Fruit fly (Drosophila melanogaster): ENCODE results near the gene Fad2.

Gene Fad2

DNA sequence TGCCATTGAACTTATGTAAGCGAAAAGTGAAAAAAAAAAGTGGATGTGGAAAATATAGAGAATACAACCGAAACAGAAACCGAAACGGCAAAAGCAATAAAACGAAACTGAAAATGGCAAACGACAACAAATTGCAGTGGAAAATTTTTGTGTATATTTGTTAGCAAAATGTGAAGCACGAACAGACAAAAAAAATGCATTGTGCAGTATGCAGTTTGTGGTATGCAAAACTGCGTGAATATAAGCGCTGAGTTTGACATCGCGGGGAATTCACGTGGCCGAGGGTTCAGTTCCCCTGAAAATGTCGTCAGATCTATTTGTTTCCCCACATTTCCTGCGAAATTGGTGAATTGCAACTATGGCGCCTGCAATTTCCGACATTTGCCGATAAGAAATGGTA, 20.3 kb downstream of the Fad2 start:
- no peak for TF ChIP-seq pan (optimal IDR thresholded peaks at IDR 0.05)
- TF ChIP-seq pan (GFP tag; optimal IDR thresholded peaks at IDR 0.05 in 1 of 2, IDR thresholded peaks at IDR 0.05 in 1 of 2) = no peak
- TF ChIP-seq Hr39 (optimal IDR thresholded peaks at IDR 0.05) = no peak
- no peak for TF ChIP-seq insv (GFP tag; optimal IDR thresholded peaks at IDR 0.05)
- no peak for TF ChIP-seq HLH4C (GFP tag; IDR thresholded peaks at IDR 0.05; ENCODE audit: partially characterized antibody)
- no peak for TF ChIP-seq CG2120 (GFP tag; optimal IDR thresholded peaks at IDR 0.05)
- no peak for TF ChIP-seq CG34376 (GFP tag; optimal IDR thresholded peaks at IDR 0.05)
- TF ChIP-seq D19B (GFP tag; optimal IDR thresholded peaks at IDR 0.05) = no peak
- no peak for TF ChIP-seq maf-S (GFP tag; optimal IDR thresholded peaks at IDR 0.05)

DNA sequence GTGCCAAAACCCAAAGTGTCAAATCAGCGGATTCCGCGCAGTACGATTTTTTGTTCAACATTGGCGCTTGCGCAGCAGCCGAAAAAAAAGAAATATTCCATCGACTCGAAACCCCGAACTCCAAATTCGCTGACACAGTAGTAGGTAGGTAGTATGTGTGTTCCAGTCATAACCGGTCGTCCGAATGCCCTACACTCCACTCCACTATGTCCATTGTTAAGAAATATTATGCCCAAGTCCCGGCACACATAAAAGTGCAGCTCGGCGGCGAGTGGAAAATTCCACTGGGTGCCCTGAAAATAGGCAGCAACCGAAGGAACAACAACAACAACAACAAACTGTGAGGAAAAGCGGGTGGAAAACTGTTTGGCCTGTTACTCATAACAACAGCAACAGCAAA, 21.7 kb downstream of the Fad2 start:
- TF ChIP-seq vnd (GFP tag; IDR thresholded peaks at IDR 0.05; ENCODE audit: partially characterized antibody) = 0 out of 3 replicates have a peak, but pooled peaks have one; percentile 24
- peak; percentile 79 for TF ChIP-seq D19A (tag; optimal IDR thresholded peaks at IDR 0.05)
- peak; percentile 54 for TF ChIP-seq Ets65A (GFP tag)
- peak; percentile 68 for TF ChIP-seq nerfin-1 (tag; optimal IDR thresholded peaks at IDR 0.05)
- TF ChIP-seq CG4360 (GFP tag; IDR thresholded peaks at IDR 0.05) = peak; percentile 96
- TF ChIP-seq pros (GFP tag; optimal IDR thresholded peaks at IDR 0.05) = peak; percentile 83
- TF ChIP-seq CG11504 (tag; optimal IDR thresholded peaks at IDR 0.05) = peak; percentile 3
- no peak for TF ChIP-seq CG1603 (tag; optimal IDR thresholded peaks at IDR 0.05)
- TF ChIP-seq chn (GFP tag; optimal IDR thresholded peaks at IDR 0.05) = peak; percentile 16
- no peak for TF ChIP-seq CG12942 (GFP tag; optimal IDR thresholded peaks at IDR 0.05)
- no peak for TF ChIP-seq pan (optimal IDR thresholded peaks at IDR 0.05)
- peak in 1 of 2 experiments; percentile 31 for TF ChIP-seq pan (GFP tag; optimal IDR thresholded peaks at IDR 0.05 in 1 of 2, IDR thresholded peaks at IDR 0.05 in 1 of 2)
- no peak for TF ChIP-seq GATAe (GFP tag; conservative IDR thresholded peaks at IDR 0.05)
- TF ChIP-seq Ssrp (tag; optimal IDR thresholded peaks at IDR 0.05) = no peak
- TF ChIP-seq kni (GFP tag; optimal IDR thresholded peaks at IDR 0.05) = peak; percentile 64
- TF ChIP-seq CG10274 (GFP tag; optimal IDR thresholded peaks at IDR 0.05) = peak; percentile 97
- TF ChIP-seq CG33557 (GFP tag; optimal IDR thresholded peaks at IDR 0.05) = peak; percentile 16
- peak; percentile 30; the same call in 1 of the 2 replicates for TF ChIP-seq CG31224 (GFP tag; IDR thresholded peaks at IDR 0.05)
- peak; percentile 93; the same call in 2 of the 3 replicates for TF ChIP-seq CG2199 (GFP tag; IDR thresholded peaks at IDR 0.05)
- no peak for TF ChIP-seq grn (GFP tag; optimal IDR thresholded peaks at IDR 0.05)
- no peak for TF ChIP-seq CG1233 (GFP tag; optimal IDR thresholded peaks at IDR 0.05)
- no peak for TF ChIP-seq Hand (GFP tag; optimal IDR thresholded peaks at IDR 0.05)
- TF ChIP-seq ttk (GFP tag; IDR thresholded peaks at IDR 0.05) = no peak
- TF ChIP-seq ewg (GFP tag; optimal IDR thresholded peaks at IDR 0.05) = peak; percentile 40
- TF ChIP-seq sens (GFP tag) = peak; percentile 12

DNA sequence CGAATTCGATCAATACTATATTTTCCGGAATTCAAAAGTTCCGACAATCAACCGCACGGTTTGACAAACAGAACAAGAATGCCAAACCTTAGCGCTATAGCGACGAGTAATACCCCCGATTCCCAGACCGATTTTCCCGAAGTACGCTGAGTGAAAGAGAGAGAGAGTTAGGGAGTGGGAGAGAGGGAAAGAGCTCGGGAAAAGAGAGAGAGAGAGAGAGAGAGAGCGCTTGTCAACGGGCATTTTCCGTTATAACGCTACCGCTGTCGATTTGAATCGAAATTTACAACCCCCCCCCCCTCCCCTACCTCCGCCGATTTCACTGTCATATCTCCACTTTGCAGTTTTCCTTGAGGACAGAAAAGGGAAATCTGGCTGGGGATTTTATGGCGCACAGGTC, 23.2 kb downstream of the Fad2 start:
- TF ChIP-seq sna (GFP tag; IDR thresholded peaks at IDR 0.05; ENCODE audit: partially characterized antibody) = no peak
- no peak for TF ChIP-seq CG5245 (GFP tag; optimal IDR thresholded peaks at IDR 0.05)
- no peak for TF ChIP-seq CG11560 (tag; IDR thresholded peaks at IDR 0.05)
- TF ChIP-seq ken (GFP tag; IDR thresholded peaks at IDR 0.05) = no peak
- TF ChIP-seq ci (GFP tag; IDR thresholded peaks at IDR 0.05) = 0 out of 3 replicates have a peak, but pooled peaks have one; percentile 35
- peak; percentile 24 for TF ChIP-seq kni (GFP tag; optimal IDR thresholded peaks at IDR 0.05)
- TF ChIP-seq CG8290 (GFP tag; optimal IDR thresholded peaks at IDR 0.05) = peak; percentile 63
- TF ChIP-seq CG8290 (tag; optimal IDR thresholded peaks at IDR 0.05) = peak in 1 of 2 experiments; percentile 63
- TF ChIP-seq da (GFP tag; optimal IDR thresholded peaks at IDR 0.05) = no peak
- TF ChIP-seq CG2199 (GFP tag; IDR thresholded peaks at IDR 0.05) = 0 out of 3 replicates have a peak, but pooled peaks have one; percentile 16
- TF ChIP-seq CG12769 (tag; optimal IDR thresholded peaks at IDR 0.05) = no peak
- TF ChIP-seq chm (GFP tag; IDR thresholded peaks at IDR 0.05) = peak; percentile 40; the same call in 1 of the 2 replicates
- no peak for TF ChIP-seq zfh1 (GFP tag; IDR thresholded peaks at IDR 0.05)
- 0 out of 2 replicates have a peak, but pooled peaks have one; percentile 10 for TF ChIP-seq Rfx (GFP tag; IDR thresholded peaks at IDR 0.05)
- TF ChIP-seq CG13775 (GFP tag; optimal IDR thresholded peaks at IDR 0.05) = no peak
- TF ChIP-seq CG13894 (tag; optimal IDR thresholded peaks at IDR 0.05) = peak; percentile 81
- peak; percentile 65; the same call in 1 of the 3 replicates for TF ChIP-seq CG6791 (GFP tag; IDR thresholded peaks at IDR 0.05; ENCODE audit: partially characterized antibody)
- no peak for TF ChIP-seq Hr39 (optimal IDR thresholded peaks at IDR 0.05)
- TF ChIP-seq CG17385 (GFP tag; optimal IDR thresholded peaks at IDR 0.05) = peak; percentile 0
- TF ChIP-seq pan (optimal IDR thresholded peaks at IDR 0.05) = no peak
- peak in 1 of 2 experiments; percentile 18 for TF ChIP-seq pan (GFP tag; optimal IDR thresholded peaks at IDR 0.05 in 1 of 2, IDR thresholded peaks at IDR 0.05 in 1 of 2)
- TF ChIP-seq mld (GFP tag; IDR thresholded peaks at IDR 0.05; ENCODE audit: partially characterized antibody) = no peak
- no peak for TF ChIP-seq ttk (GFP tag; IDR thresholded peaks at IDR 0.05)
